Fruit fly (Drosophila melanogaster) whole organism: ENCODE results near the gene Acp29AB.

Experiments used
- CG8478 ChIP-seq: fragments of >200 bp; optimal IDR thresholded peaks from 2 replicates; lab custom pipeline; 2018; ENCODE audit warnings: inconsistent platforms
- Dll ChIP-seq: fragments of >200 bp; optimal IDR thresholded peaks from 2 replicates; lab custom pipeline; 2017
- EcR ChIP-seq, 2 experiments: fragments of >200 bp; optimal IDR thresholded peaks; 2 replicates each; lab custom pipeline; 2017; ENCODE audit warnings: missing biosample characterization in 2 of 2, missing genetic modification characterization in 2 of 2, missing genetic modification reagents in 2 of 2
- pan ChIP-seq: fragments of >200 bp; optimal IDR thresholded peaks from 2 replicates; lab custom pipeline; 2017
- psq ChIP-seq: fragments of >200 bp; optimal IDR thresholded peaks from 2 replicates; lab custom pipeline; 2017
- usp ChIP-seq: fragments of >200 bp; optimal IDR thresholded peaks from 2 replicates; lab custom pipeline; 2017; ENCODE audit warnings: missing biosample characterization, missing genetic modification characterization, mixed read lengths

Gene Acp29AB

dm6 chr2L:8423047-8423446, 30.0 kb upstream of the Acp29AB start:
- no peak for TF ChIP-seq EcR (GFP tag; optimal IDR thresholded peaks at IDR 0.05; lab: Kevin White, UChicago)
- TF ChIP-seq CG8478 (lab: Kevin White, UChicago) = no peak
- TF ChIP-seq Dll = no peak
- no peak for TF ChIP-seq pan
- TF ChIP-seq psq = no peak
- no peak for TF ChIP-seq usp

- no peak for TF ChIP-seq psq
- TF ChIP-seq CG8478 (lab: Kevin White, UChicago) = no peak
- no peak for TF ChIP-seq Dll
- no peak for TF ChIP-seq EcR (GFP tag; optimal IDR thresholded peaks at IDR 0.05; lab: Kevin White, UChicago)
- no peak for TF ChIP-seq pan
- TF ChIP-seq usp = no peak
Observed at dm6 chr2L:8421717-8422116, 28.7 kb upstream of the Acp29AB start.

dm6 chr2L:8420259-8420930, 27.4 kb upstream of the Acp29AB start:
- TF ChIP-seq pan = peak; percentile 58
- TF ChIP-seq Dll = no peak

dm6 chr2L:8419382-8419940, 26.4 kb upstream of the Acp29AB start:
- no peak for TF ChIP-seq CG8478 (lab: Kevin White, UChicago)
- TF ChIP-seq EcR (GFP tag; optimal IDR thresholded peaks at IDR 0.05; lab: Kevin White, UChicago) = peak in 1 of 2 experiments; percentile 51

- TF ChIP-seq psq = no peak
- TF ChIP-seq EcR (GFP tag; optimal IDR thresholded peaks at IDR 0.05; lab: Kevin White, UChicago) = no peak
- no peak for TF ChIP-seq Dll
- TF ChIP-seq pan = no peak
- TF ChIP-seq CG8478 (lab: Kevin White, UChicago) = no peak
- no peak for TF ChIP-seq usp
Observed at dm6 chr2L:8418113-8418885, 25.3 kb upstream of the Acp29AB start.

dm6 chr2L:8417562-8417961, 24.5 kb upstream of the Acp29AB start:
- no peak for TF ChIP-seq EcR (GFP tag; optimal IDR thresholded peaks at IDR 0.05; lab: Kevin White, UChicago)
- no peak for TF ChIP-seq pan
- no peak for TF ChIP-seq CG8478 (lab: Kevin White, UChicago)
- no peak for TF ChIP-seq usp
- no peak for TF ChIP-seq psq
- no peak for TF ChIP-seq Dll

- no peak for TF ChIP-seq pan
- peak; percentile 53 for TF ChIP-seq Dll
Observed at dm6 chr2L:8416350-8417046, 23.5 kb upstream of the Acp29AB start.

dm6 chr2L:8414887-8415883, 22.2 kb upstream of the Acp29AB start, which contains the start of the genes CG13398 and Akap200:
Gene CG13398, minus strand, starts transcription at chr2L:8415256.
Gene Akap200, plus strand, starts transcription at chr2L:8415690.
- TF ChIP-seq Dll = no peak
- no peak for TF ChIP-seq usp
- TF ChIP-seq psq = no peak
- TF ChIP-seq EcR (GFP tag; optimal IDR thresholded peaks at IDR 0.05; lab: Kevin White, UChicago) = no peak
- no peak for TF ChIP-seq CG8478 (lab: Kevin White, UChicago)
- no peak for TF ChIP-seq pan

dm6 chr2L:8411530-8411929, 18.5 kb upstream of the Acp29AB start, which contains the start of gene Naglu:
Gene Naglu, minus strand, starts transcription at chr2L:8411868.
- TF ChIP-seq psq = no peak
- no peak for TF ChIP-seq pan
- TF ChIP-seq CG8478 (lab: Kevin White, UChicago) = no peak
- no peak for TF ChIP-seq EcR (GFP tag; optimal IDR thresholded peaks at IDR 0.05; lab: Kevin White, UChicago)
- no peak for TF ChIP-seq Dll
- no peak for TF ChIP-seq usp

- TF ChIP-seq usp = no peak
- TF ChIP-seq CG8478 (lab: Kevin White, UChicago) = no peak
- TF ChIP-seq psq = no peak
- no peak for TF ChIP-seq pan
- no peak for TF ChIP-seq EcR (GFP tag; optimal IDR thresholded peaks at IDR 0.05; lab: Kevin White, UChicago)
- no peak for TF ChIP-seq Dll
Observed at dm6 chr2L:8403286-8404270, 10.6 kb upstream of the Acp29AB start, which contains the start of gene emb. Gene emb, plus strand, starts transcription at chr2L:8403573.

dm6 chr2L:8402928-8403285, 9.9 kb upstream of the Acp29AB start, which contains the start of gene fy:
Gene fy, minus strand, starts transcription at chr2L:8403280.
- no peak for TF ChIP-seq EcR (GFP tag; optimal IDR thresholded peaks at IDR 0.05; lab: Kevin White, UChicago)
- TF ChIP-seq Dll = no peak
- TF ChIP-seq pan = no peak
- TF ChIP-seq usp = no peak
- no peak for TF ChIP-seq psq
